Worm (Caenorhabditis elegans): ENCODE data around the gene F56H9.9.

DNA sequence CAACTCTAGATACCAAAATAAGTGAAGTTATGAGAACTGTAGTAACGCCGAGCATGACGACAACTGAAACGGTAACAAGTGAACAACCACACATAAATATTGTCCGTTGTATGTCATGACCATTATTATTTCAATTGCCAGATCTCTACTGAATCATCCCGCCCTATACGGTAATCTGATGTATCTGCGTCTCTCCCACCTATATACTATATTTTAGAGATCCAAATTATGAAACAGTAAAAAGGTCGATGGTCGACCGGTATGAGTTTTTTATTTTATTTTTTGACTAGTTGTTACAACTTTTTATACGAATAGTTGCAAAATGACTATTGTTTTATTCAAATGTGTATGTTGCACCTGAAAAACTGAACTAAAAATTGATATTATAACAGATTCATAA, 33.7 kb downstream of the F56H9.9 start, which contains the start of gene ttr-43:
- TF ChIP-seq nhr-76 (tag; optimal IDR thresholded peaks at IDR 0.05) (no peak), ama-1 (optimal IDR thresholded peaks at IDR 0.05) (no peak), pqm-1 (tag; optimal IDR thresholded peaks at IDR 0.05) (no peak), R02D3.7 (tag; optimal IDR thresholded peaks at IDR 0.05) (no peak), nhr-12 (tag; optimal IDR thresholded peaks at IDR 0.05) (no peak), ceh-82 (tag; optimal IDR thresholded peaks at IDR 0.05) (no peak), snpc-4 (tag; optimal IDR thresholded peaks at IDR 0.05) (no peak), nhr-237 (tag; optimal IDR thresholded peaks at IDR 0.05) (no peak), fkh-10 (GFP tag; optimal IDR thresholded peaks at IDR 0.05) (no peak), egl-27 (tag; optimal IDR thresholded peaks at IDR 0.05) (no peak), unc-62 (GFP tag; optimal IDR thresholded peaks at IDR 0.05) (no peak), zag-1 (tag; optimal IDR thresholded peaks at IDR 0.05) (no peak), nhr-11 (tag; optimal IDR thresholded peaks at IDR 0.05) (no peak)

Measured in whole organism, L3 larva.